Worm (Caenorhabditis elegans): Measurements from ENCODE around the gene Y56A3A.28.

Y56A3A.28 gene

ce11 chrIII:11946062-11946749, 25.0 kb downstream of the Y56A3A.28 start:
- TF ChIP-seq sdz-38 (tag; optimal IDR thresholded peaks at IDR 0.05) (no peak), C06A6.2 (GFP tag; conservative IDR thresholded peaks at IDR 0.05) (0 out of 2 replicates have a peak, but pooled peaks have one; percentile 26), zfh-2 (GFP tag; conservative IDR thresholded peaks at IDR 0.05) (peak; percentile 58; the same call in 1 of the 2 replicates), F57A8.1 (GFP tag; optimal IDR thresholded peaks at IDR 0.05) (no peak), chd-7 (tag; optimal IDR thresholded peaks at IDR 0.05) (peak; percentile 46), lsl-1 (GFP tag; optimal IDR thresholded peaks at IDR 0.05) (peak; percentile 49), snpc-1.1 (tag; optimal IDR thresholded peaks at IDR 0.05; ENCODE audit: insufficient read depth) (no peak), ztf-18 (tag; optimal IDR thresholded peaks at IDR 0.05) (peak; percentile 0), F57C9.4 (tag; optimal IDR thresholded peaks at IDR 0.05) (peak; percentile 59), ceh-27 (GFP tag; optimal IDR thresholded peaks at IDR 0.05) (peak; percentile 77), attf-6 (GFP tag; IDR thresholded peaks at IDR 0.05) (0 out of 2 replicates have a peak, but pooled peaks have one; percentile 34), die-1 (tag; optimal IDR thresholded peaks at IDR 0.05) (no peak), aptf-3 (GFP tag; IDR thresholded peaks at IDR 0.05) (no peak), zim-3 (tag; optimal IDR thresholded peaks at IDR 0.05) (peak; percentile 74), somi-1 (GFP tag; optimal IDR thresholded peaks at IDR 0.05) (no peak), ztf-22 (GFP tag; optimal IDR thresholded peaks at IDR 0.05) (no peak), ztf-6 (GFP tag; IDR thresholded peaks at IDR 0.05) (0 out of 2 replicates have a peak, but pooled peaks have one; percentile 46), hlh-26 (GFP tag; conservative IDR thresholded peaks at IDR 0.05) (no peak), athp-1 (tag; optimal IDR thresholded peaks at IDR 0.05) (peak; percentile 79), nhr-27 (tag; optimal IDR thresholded peaks at IDR 0.05) (peak; percentile 74), B0336.3 (GFP tag; IDR thresholded peaks at IDR 0.05) (peak; percentile 80), F55B11.4 (tag; optimal IDR thresholded peaks at IDR 0.05; ENCODE audit: borderline replicate concordance, insufficient read depth) (no peak), ceh-58 (GFP tag; IDR thresholded peaks at IDR 0.05) (no peak), F39B2.1 (GFP tag; IDR thresholded peaks at IDR 0.05) (no peak), cebp-1 (GFP tag; IDR thresholded peaks at IDR 0.05) (no peak), cebp-1 (tag; optimal IDR thresholded peaks at IDR 0.05) (peak; percentile 55), F10E7.11 (tag; optimal IDR thresholded peaks at IDR 0.05) (peak; percentile 60), lin-35 (GFP tag; optimal IDR thresholded peaks at IDR 0.05) (peak in 1 of 3 experiments; percentile 78), sea-2 (GFP tag; IDR thresholded peaks at IDR 0.05) (no peak), lir-1 (GFP tag; conservative IDR thresholded peaks at IDR 0.05) (peak; percentile 89), ceh-79 (tag; optimal IDR thresholded peaks at IDR 0.05) (peak; percentile 7), Y67H2A.10 (GFP tag; conservative IDR thresholded peaks at IDR 0.05) (no peak), mxl-1 (tag; optimal IDR thresholded peaks at IDR 0.05) (no peak), F37B4.10 (GFP tag; IDR thresholded peaks at IDR 0.05) (no peak), rec-8 (tag; optimal IDR thresholded peaks at IDR 0.05) (peak in 1 of 2 experiments; percentile 71), attf-3 (GFP tag; conservative IDR thresholded peaks at IDR 0.05) (no peak), snpc-1.3 (tag; optimal IDR thresholded peaks at IDR 0.05; ENCODE audit: insufficient read depth) (no peak), ceh-100 (GFP tag; IDR thresholded peaks at IDR 0.05) (peak; percentile 57; the same call in 1 of the 2 replicates), attf-5 (GFP tag; optimal IDR thresholded peaks at IDR 0.05) (no peak), lsy-27 (tag; optimal IDR thresholded peaks at IDR 0.05; ENCODE audit: borderline replicate concordance, insufficient read depth) (no peak), F52B5.7 (tag; optimal IDR thresholded peaks at IDR 0.05) (peak; percentile 5), ZK185.1 (tag; optimal IDR thresholded peaks at IDR 0.05; ENCODE audit: poor library complexity, severe bottlenecking) (no peak), tbp1 (GFP tag; optimal IDR thresholded peaks at IDR 0.05) (peak; percentile 39), let-607 (tag; optimal IDR thresholded peaks at IDR 0.05) (peak in 1 of 2 experiments; percentile 78), hmg-1.2 (GFP tag; IDR thresholded peaks at IDR 0.05) (no peak), ceh-91 (GFP tag; IDR thresholded peaks at IDR 0.05) (peak; percentile 46; the same call in 1 of the 2 replicates)

Measured in whole organism, young adult.